Worm (Caenorhabditis elegans): ENCODE data around the gene lron-1.

DNA sequence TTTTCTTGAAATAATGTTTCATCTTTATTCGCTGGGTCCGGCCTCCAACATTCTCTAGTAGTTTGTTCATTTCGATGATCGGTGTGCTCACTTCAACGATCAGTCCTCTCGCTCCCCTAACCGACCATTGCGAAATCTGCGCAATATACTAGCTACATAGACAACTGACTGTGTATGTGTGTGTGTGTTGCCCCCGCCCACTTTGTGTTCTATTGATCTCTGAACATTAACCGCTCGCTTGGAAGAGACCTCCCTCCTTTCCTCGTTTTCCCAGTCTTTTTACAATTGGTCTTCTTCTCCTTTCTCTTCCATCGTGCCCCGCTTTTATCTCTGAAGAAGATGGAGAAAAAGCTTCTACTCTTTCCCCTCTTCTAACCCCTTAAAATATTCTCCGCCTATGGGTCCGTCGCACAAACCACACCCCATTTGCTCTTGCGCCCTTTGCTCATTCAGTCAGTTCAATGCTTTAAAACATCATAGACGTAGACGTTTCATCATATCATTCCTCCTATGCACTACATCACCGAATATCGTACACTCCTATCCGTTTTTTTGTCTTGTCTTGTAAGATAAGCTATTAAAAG is 15.1 kb upstream of the lron-1 start:
- no peak for TF ChIP-seq nhr-2 (tag; optimal IDR thresholded peaks at IDR 0.05)
- TF ChIP-seq ztf-11 (tag; optimal IDR thresholded peaks at IDR 0.05): no peak
- TF ChIP-seq unc-39 (tag; optimal IDR thresholded peaks at IDR 0.05): no peak
- no peak for TF ChIP-seq snpc-4 (tag; optimal IDR thresholded peaks at IDR 0.05)
- TF ChIP-seq elt-3 (tag; optimal IDR thresholded peaks at IDR 0.05): no peak
